Worm (Caenorhabditis elegans): ENCODE measurements around the gene abu-12.

- no peak for TF ChIP-seq ces-1 (GFP tag; optimal IDR thresholded peaks at IDR 0.05)
- peak; percentile 68 for TF ChIP-seq nhr-10 (tag; optimal IDR thresholded peaks at IDR 0.05)
- no peak for TF ChIP-seq skn-1 (tag; optimal IDR thresholded peaks at IDR 0.05)
- no peak for TF ChIP-seq snpc-4 (tag; optimal IDR thresholded peaks at IDR 0.05)
- peak in 1 of 2 experiments; percentile 90 for TF ChIP-seq unc-62 (GFP tag; optimal IDR thresholded peaks at IDR 0.05 in 1 of 2)
- no peak for TF ChIP-seq unc-62 (tag; optimal IDR thresholded peaks at IDR 0.05)
- TF ChIP-seq ama-1 (optimal IDR thresholded peaks at IDR 0.05): no peak
- 0 out of 2 replicates have a peak, but pooled peaks have one; percentile 53 for TF ChIP-seq ZK337.2 (GFP tag; IDR thresholded peaks at IDR 0.05)
- TF ChIP-seq aly-2 (tag; optimal IDR thresholded peaks at IDR 0.05): no peak
Measured at ce11 chrX:410073-410572, 47.3 kb downstream of the abu-12 start.

Measured in whole organism, L4 larva.